Worm (Caenorhabditis elegans) whole organism, mixed stage, embryonic: ENCODE results near the gene ent-2.

Experiments
- ces-1 ChIP-seq: fragments of 150-350 bp; optimal IDR thresholded peaks from 2 replicates; lab custom pipeline; 2014; ENCODE audit warnings: missing biosample characterization, missing genetic modification reagents, missing genetic modification characterization
- pha-4 ChIP-seq: fragments of 150-350 bp; optimal IDR thresholded peaks from 2 replicates; lab custom pipeline; 2018; ENCODE audit warnings: missing biosample characterization, missing genetic modification reagents, missing genetic modification characterization
- unc-62 ChIP-seq: fragments of 150-350 bp; optimal IDR thresholded peaks from 2 replicates; lab custom pipeline; 2014; ENCODE audit warnings: missing biosample characterization, missing genetic modification reagents, missing genetic modification characterization
- zip-8 ChIP-seq: fragments of 150-350 bp; optimal IDR thresholded peaks from 2 replicates; lab custom pipeline; 2014; ENCODE audit warnings: missing biosample characterization, missing genetic modification characterization
- ztf-11 ChIP-seq: fragments of 150-350 bp; optimal IDR thresholded peaks from 2 replicates; lab custom pipeline; 2014; ENCODE audit warnings: missing biosample characterization, missing genetic modification characterization

DNA sequence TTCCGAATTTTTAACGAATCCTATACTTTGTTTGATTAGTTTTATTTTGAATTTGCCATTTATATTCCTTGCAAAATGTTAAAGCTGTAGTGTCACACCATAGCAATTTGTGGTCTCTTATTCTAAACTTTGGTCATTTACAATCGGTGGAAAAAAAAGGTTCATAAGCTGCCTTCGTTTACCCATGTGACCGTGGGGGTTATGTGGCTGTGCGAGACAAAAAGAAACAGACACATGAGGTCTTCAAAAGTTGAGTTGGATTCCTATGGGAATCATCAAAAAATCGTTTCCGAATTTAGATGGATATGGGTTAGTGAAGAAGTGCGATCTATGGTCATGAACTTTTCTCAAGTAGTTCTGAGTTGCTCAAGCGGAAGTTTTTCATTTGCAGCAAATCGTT is 36.5 kb upstream of the ent-2 start:
- TF ChIP-seq ztf-11 (tag; lab: Kevin White, UChicago) (no peak), unc-62 (GFP tag; lab: Kevin White, UChicago) (no peak), ces-1 (GFP tag; lab: Kevin White, UChicago) (no peak), pha-4 (no peak), zip-8 (tag; lab: Kevin White, UChicago) (no peak)
